Fruit fly (Drosophila melanogaster) whole organism, prepupa: ENCODE results near the gene Nepl3.
A peak's percentile ranks its signal among the peaks of the same experiment; 100 is the strongest.

Experiments
- CG15336 ChIP-seq: fragments of 200-800 bp; sonication (Bioruptor generic); IDR thresholded peaks from 2 replicates; pipeline ENCODE4 v1.3.6; 2022; ENCODE audit warnings: missing biosample characterization, missing genetic modification characterization
- CG16779 ChIP-seq: fragments of 200-800 bp; sonication (Bioruptor generic); optimal IDR thresholded peaks from 3 replicates; lab custom pipeline; 2017; ENCODE audit warnings: missing biosample characterization, mild to moderate bottlenecking, missing genetic modification characterization
- Hr38 ChIP-seq: sonication (Bioruptor generic); optimal IDR thresholded peaks from 2 replicates; lab custom pipeline; 2016; ENCODE audit warnings: missing biosample characterization, missing genetic modification characterization
- Met ChIP-seq: fragments of 200-800 bp; sonication (Bioruptor generic); optimal IDR thresholded peaks from 3 replicates; lab custom pipeline; 2016; ENCODE audit warnings: missing biosample characterization, missing genetic modification characterization
- Smox ChIP-seq: fragments of 200-800 bp; sonication (Bioruptor generic); optimal IDR thresholded peaks from 3 replicates; lab custom pipeline; 2016; ENCODE audit warnings: missing biosample characterization, missing genetic modification characterization
- vri ChIP-seq: fragments of 200-800 bp; sonication (Bioruptor generic); optimal IDR thresholded peaks from 3 replicates; lab custom pipeline; 2016; ENCODE audit warnings: missing biosample characterization, mild to moderate bottlenecking, missing genetic modification characterization

DNA sequence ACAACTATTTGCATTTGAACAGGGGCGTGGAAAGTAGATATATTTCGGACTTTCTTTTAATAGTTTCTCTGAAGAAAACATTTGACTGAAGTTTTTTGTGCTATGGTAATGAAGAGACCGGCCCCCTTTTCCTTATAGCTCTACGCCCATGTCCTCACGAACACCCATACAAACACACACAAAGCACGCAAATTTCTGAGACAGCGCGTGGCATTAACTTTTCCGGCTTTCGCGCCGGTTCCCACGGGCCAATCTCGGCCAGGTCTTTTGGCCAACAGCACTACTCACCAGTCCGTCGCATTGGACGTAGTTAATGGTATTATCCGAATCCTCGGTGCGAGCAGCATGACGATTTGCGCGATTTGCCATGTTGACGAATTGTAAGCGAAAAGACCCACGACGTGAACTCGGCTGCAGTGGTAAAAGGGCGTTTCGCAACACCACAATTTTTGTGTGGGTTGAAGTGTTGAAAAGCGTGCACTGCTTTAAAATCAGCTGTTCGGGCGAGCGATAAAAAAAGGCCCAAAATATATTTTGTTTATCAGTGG is 5.6 kb downstream of the Nepl3 start, which contains the start of gene senju:
- TF ChIP-seq Met = peak; percentile 87
- TF ChIP-seq Smox (GFP tag; lab: Kevin White, UChicago) = peak; percentile 84
- peak; percentile 85 for TF ChIP-seq vri
- peak; percentile 29 for TF ChIP-seq Hr38 (GFP tag; lab: Kevin White, UChicago)
- peak; percentile 58 for TF ChIP-seq CG16779 (tag; lab: Kevin White, UChicago)
- peak; percentile 84 for TF ChIP-seq CG15336 (GFP tag; lab: Robert Waterston, UW)
